Worm (Caenorhabditis elegans) whole organism, L4/young adult: Measurements from ENCODE around the gene puf-3.

Experiments used
- W03F9.2 ChIP-seq: fragments of 150-350 bp; optimal IDR thresholded peaks from 2 replicates; lab custom pipeline; 2014; ENCODE audit warnings: missing biosample characterization, missing genetic modification characterization
- dao-5 ChIP-seq: sonication (generic microtip); optimal IDR thresholded peaks from 2 replicates; lab custom pipeline; 2016; ENCODE audit warnings: missing genotype, missing genetic modification characterization, moderate library complexity, missing compliant biosample characterization
- him-1 ChIP-seq: sonication (generic microtip); optimal IDR thresholded peaks from 2 replicates; lab custom pipeline; 2016; ENCODE audit warnings: missing genotype, missing genetic modification reagents, missing genetic modification characterization, missing compliant biosample characterization

puf-3 gene

DNA sequence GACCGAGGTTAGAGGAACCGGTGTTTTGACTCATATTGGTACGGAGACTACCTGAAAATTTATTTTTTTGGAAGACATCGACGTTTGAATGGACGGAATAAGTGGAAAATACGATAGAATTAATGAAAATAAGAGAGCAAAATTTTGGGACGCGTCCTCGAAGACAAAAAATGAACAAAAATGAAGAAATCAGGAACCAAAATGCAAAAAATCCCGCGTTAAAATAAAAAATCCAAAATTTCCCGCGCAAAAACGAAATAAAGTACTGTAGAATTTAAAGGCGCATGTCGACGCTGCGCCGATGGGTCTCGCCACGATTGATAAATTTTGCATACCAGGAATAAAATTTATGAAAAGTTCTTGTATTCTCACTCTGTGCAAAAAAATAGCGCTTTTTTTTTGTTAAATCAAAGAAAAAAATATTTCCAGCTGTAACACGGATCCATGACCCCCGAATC, at the start of gene puf-3:
puf-3 (minus strand) TSS at position 51 of the 458 bp plus-strand sequence.
- TF ChIP-seq him-1 (tag; lab: Kevin White, UChicago): no peak
- TF ChIP-seq W03F9.2 (tag; lab: Kevin White, UChicago): no peak
- no peak for TF ChIP-seq dao-5

DNA sequence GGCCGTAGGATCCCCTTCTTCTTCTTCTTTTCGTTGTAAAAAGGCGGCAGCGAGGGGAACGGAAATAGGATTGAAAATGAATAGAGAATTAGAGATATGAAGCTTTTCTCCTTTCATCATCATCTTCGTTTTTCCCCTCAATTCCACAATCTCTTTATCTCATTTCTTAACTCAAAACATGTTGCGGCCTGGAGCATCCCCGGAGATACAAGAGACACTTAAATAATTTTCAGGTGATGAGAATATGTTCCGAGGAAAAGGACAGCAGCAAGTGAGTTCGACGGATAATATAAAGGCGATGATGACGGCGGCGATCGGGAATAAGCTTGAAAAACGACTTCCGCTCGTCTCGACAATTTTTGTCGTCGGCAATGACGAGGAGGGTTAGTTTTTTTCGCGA, 49.7 kb upstream of the puf-3 start, which contains the start of the genes Y45F10B.13 and qui-1:
Y45F10B.13 (minus strand) TSS at position 101 of the 400 bp plus-strand sequence.
qui-1 (plus strand) TSS at position 233 of the 400 bp plus-strand sequence.
- TF ChIP-seq him-1 (tag; lab: Kevin White, UChicago) (no peak), W03F9.2 (tag; lab: Kevin White, UChicago) (no peak), dao-5 (no peak)

DNA sequence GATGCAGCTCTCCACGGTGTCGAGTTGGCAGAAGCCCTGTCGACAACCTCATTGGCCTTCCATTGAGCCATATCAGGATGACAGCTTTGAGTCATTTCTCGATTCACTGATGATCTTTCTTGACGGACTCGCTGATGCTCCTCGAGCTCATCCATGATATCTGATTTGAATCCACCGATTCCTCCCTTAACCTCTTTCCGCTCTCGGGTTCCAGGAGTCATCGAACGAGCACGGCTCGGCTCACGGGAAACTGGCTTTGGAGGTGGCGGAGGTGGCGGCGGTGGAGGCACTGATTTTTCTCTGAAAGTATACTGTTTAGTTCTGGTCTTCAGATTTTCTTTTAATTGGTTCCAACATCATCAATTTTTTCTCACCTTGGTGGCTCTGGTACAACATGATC, 47.1 kb upstream of the puf-3 start:
- TF ChIP-seq him-1 (tag; lab: Kevin White, UChicago): no peak

DNA sequence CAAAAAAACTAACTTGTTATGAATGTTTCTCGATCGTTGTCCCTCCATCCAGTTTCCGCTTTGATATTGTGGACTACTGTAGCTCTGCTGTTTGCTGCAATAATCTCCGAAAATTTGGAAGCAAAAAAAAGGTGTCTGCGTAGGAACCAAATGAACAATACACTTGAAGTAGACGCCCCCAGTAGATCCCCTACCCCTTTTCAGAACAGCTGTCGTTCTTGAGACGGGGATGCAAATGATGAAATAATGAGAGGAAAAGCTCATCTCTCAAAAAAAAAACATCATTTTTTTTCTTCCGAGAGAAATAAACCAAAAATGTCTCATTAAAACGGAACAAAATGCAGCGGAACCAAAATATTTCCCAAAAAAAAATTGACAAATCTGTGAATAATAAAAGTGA, 45.4 kb upstream of the puf-3 start:
- no peak for TF ChIP-seq him-1 (tag; lab: Kevin White, UChicago)
- no peak for TF ChIP-seq dao-5
- TF ChIP-seq W03F9.2 (tag; lab: Kevin White, UChicago): no peak

DNA sequence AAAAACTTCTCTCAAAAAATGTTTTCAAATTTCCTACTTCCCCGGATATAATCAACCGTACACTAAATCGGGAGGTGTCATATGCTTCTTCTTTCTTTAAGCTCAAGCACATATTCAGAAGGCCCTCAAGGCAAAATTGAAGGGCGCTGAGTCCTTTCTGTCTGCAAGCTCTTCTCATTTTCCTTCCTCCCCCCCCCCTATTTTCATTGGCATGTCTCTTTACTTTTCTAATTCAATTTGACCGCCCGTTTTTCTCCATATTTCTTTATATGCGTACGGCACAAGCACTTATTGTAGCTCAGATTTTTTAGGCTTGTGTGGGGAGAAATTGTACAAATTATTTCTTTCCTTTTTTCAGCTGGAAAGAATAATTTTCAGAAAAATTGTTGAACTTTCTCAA, 43.5 kb upstream of the puf-3 start:
- TF ChIP-seq W03F9.2 (tag; lab: Kevin White, UChicago) (no peak), him-1 (tag; lab: Kevin White, UChicago) (no peak), dao-5 (no peak)

DNA sequence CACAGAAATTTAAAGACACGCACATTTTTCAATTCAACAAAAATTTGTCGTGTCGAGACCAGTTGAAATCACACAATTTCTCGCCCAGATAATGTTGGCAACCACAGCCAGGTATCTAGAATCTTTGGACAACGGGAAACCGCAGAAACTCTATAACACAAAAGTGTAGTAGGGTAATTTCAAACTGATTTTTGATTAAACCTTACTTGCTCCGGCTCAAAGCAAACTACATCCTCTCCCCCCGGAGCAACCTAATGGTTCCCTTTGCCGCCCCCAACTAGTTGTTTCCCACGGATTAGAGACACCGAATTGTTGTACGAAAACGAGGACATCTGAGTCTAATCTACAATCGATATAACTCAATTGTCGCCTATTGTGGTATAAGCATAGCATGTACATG, 42.4 kb upstream of the puf-3 start:
- TF ChIP-seq dao-5: no peak
- TF ChIP-seq W03F9.2 (tag; lab: Kevin White, UChicago): no peak
- TF ChIP-seq him-1 (tag; lab: Kevin White, UChicago): no peak

DNA sequence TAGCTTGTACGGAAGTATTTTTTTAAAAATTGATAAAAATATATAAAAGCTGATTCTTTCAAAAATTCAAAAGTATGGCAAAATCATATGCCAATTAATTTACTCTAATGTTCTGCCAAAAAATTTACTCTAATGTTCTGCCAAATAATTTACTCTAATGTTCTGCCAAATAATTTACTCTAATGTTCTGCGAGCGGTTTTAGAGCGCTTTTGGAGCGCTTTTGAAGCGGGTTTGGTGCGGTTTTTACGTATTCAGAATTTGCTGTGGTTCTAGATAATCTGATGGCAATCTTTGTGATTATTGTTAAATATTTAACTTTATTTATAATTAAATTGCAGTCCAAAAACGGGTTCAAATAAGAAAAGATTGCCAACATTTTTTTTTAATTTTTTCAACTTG, 37.4 kb upstream of the puf-3 start:
- TF ChIP-seq W03F9.2 (tag; lab: Kevin White, UChicago) (no peak), him-1 (tag; lab: Kevin White, UChicago) (no peak), dao-5 (no peak)

DNA sequence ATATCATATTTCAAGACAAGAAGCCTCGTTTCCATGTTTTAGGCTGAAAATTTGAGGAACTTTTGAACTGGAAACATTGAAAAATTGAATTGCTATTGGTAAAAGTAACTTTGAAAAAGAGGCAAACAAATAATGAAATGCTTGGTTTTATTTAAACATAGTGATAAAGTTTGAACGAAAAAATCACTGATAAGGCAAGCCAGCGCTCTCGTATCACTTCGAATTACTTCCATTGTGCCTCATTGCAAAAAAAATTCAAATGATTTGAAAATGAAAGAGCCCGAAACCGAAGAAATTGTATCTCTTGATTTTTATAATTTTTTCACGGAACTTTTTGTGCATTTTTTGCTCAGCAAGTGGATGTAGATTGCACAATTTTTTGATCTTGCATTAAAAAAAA, 36.2 kb upstream of the puf-3 start, which contains the start of gene F52G2.3:
F52G2.3 (minus strand) TSS at position 43 of the 400 bp plus-strand sequence.
- no peak for TF ChIP-seq him-1 (tag; lab: Kevin White, UChicago)
- TF ChIP-seq dao-5: no peak
- TF ChIP-seq W03F9.2 (tag; lab: Kevin White, UChicago): no peak

DNA sequence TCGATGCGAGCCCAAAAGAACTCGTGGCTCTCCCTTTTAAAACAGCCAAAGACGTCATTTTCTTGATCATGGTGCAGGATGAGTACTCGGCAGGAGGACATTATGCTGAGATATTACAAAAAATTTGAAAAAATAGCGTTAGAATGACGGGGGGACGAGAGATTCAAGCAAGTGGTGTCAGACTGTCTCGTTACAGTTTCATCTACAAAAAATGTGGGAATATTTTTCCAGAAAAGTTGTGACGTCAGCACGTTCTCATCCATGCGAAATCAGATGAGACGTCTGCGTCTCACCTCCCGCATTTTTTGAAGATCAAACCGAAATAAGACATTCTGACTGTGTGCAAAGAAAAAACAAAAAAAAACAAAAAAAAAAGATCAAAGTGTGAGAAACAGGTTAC, 28.2 kb upstream of the puf-3 start, which contains the start of gene rsd-2:
rsd-2 (minus strand) TSS at position 101 of the 400 bp plus-strand sequence.
- TF ChIP-seq dao-5 (no peak), W03F9.2 (tag; lab: Kevin White, UChicago) (no peak), him-1 (tag; lab: Kevin White, UChicago) (no peak)

DNA sequence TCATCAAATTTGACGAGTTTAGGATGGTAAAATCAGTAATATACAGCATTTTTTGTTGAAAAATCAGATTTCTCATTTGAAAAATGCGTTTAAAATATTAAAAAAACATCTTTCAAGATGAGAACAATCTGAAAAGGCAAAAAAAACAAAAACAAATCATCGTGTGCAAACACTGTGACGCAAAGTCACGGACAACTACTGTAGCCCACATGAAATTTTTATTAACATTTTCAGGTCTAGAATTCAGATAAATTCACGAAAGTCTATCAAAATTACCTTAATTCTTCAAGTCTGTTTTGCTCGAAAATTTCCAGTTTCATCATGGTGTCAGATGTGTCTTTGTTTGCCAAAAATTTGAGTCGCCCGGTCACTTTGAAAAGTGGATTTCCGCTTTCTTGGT, 26.9 kb upstream of the puf-3 start:
- no peak for TF ChIP-seq dao-5
- TF ChIP-seq him-1 (tag; lab: Kevin White, UChicago): no peak
- TF ChIP-seq W03F9.2 (tag; lab: Kevin White, UChicago): no peak

DNA sequence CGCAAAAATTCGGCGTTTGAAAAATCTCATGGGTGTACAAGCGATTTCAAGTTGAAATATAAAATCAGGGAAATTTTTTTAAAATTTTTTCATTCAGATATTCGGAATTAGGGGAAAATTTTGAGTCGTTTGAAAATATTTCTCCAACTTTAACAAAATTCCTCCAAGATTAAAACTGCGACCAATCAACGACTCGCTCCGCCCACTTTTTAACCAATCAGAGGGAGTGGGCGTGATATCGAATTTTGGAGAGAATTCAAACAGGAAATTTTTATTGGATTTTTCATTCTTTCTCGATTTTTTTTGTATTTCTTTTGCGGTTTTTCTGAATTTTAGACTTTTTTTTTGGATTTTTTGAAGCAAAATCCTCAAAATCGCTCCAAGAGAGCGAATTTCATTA, 13.3 kb upstream of the puf-3 start:
- TF ChIP-seq W03F9.2 (tag; lab: Kevin White, UChicago) (no peak), him-1 (tag; lab: Kevin White, UChicago) (no peak), dao-5 (no peak)

DNA sequence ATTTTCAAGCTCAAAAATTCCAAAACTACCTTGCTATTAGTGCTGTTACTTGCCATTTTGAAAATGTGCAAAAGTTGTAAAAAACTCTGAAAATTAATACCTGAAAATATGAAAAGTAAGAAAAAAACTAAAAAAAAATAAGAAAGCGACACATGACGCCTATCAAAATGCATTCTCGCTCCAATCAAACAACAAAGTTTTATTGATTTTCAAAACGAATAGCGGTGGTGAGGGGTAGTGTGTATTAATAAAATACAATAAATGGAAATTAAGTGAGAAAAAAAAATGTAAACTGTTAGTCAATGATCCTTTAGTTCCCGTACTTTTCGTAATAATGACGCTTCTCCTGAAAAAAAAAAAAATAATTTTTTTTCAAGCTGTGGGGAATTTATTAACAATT, 9.8 kb upstream of the puf-3 start, which contains the start of gene dcap-2:
dcap-2 (minus strand) TSS at position 86 of the 400 bp plus-strand sequence.
- TF ChIP-seq W03F9.2 (tag; lab: Kevin White, UChicago): peak; percentile 33
- TF ChIP-seq him-1 (tag; lab: Kevin White, UChicago): no peak

DNA sequence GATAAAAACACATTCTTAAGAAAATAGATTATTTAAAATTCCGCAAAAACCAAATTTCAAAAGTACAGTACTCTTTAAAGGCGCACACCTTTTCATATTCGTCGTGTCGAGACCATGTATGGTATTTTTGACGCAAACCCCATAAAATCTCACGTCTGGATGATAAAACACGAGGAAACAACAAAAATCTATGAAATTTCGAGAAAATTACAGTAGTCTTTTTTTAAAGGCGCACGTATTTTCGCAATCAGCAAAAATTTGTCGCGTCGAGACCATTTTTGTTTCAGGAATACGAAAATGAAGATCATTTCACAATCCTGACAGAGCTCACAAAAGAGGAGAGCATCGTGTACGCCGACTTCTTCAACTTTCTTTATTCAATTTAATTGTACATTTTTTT, 1.0 kb upstream of the puf-3 start:
- TF ChIP-seq W03F9.2 (tag; lab: Kevin White, UChicago) (no peak), dao-5 (no peak), him-1 (tag; lab: Kevin White, UChicago) (no peak)

DNA sequence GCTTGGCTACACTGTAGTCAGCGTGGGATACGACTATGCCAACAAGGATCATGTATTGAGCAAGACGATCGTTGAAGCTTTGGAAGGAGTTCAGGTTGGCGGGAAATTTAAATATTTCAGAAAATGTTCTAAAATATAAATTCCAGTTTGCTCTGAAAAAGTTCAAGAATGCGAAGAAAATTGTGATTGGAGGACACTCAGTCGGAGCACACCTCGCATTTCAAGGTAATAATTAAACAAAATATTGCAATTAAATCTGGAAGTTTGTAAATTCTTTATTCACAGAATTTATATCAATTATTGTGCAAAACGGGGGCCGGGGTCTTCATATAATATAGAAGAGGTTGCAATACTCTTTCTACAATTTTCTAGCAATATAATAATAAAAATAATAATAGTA, 1.9 kb downstream of the puf-3 start:
- TF ChIP-seq W03F9.2 (tag; lab: Kevin White, UChicago) (no peak), dao-5 (no peak), him-1 (tag; lab: Kevin White, UChicago) (no peak)

DNA sequence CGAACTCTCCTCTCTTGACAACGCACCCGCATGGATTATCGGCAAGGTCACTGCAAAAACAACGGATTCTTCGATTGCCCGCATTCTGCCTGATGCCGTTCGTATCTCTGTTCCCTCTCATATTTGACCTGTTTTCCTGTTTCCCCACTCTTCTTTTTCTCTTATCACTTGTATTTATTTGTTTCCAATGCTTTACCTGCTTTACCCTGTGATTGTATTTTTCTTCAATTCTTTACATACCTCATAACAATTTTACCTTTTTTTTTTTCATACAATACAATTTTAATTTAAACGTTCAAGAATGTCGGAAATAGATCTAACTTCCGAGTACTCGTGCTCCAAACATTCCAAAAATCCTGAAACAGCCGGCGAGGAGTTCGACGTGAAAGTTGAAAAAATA, 3.0 kb downstream of the puf-3 start, which contains the start of gene afmd-2:
afmd-2 (plus strand) TSS at position 301 of the 400 bp plus-strand sequence.
- TF ChIP-seq dao-5 (no peak), W03F9.2 (tag; lab: Kevin White, UChicago) (no peak), him-1 (tag; lab: Kevin White, UChicago) (no peak)
